Worm (Caenorhabditis elegans) whole organism, L4/young adult: ENCODE measurements around the gene egrh-3.
"Not testable (repeated sequence)": the region's sequence is repeated elsewhere in the genome, so short reads cannot be mapped to it uniquely, and the experiment has no call there.

Source experiments
- W03F9.2 ChIP-seq: fragments of 150-350 bp; optimal IDR thresholded peaks from 2 replicates; lab custom pipeline; 2014; ENCODE audit warnings: missing biosample characterization, missing genetic modification characterization
- dao-5 ChIP-seq: sonication (generic microtip); optimal IDR thresholded peaks from 2 replicates; lab custom pipeline; 2016; ENCODE audit warnings: missing genotype, missing genetic modification characterization, moderate library complexity, missing compliant biosample characterization
- him-1 ChIP-seq: sonication (generic microtip); optimal IDR thresholded peaks from 2 replicates; lab custom pipeline; 2016; ENCODE audit warnings: missing genotype, missing genetic modification reagents, missing genetic modification characterization, missing compliant biosample characterization

egrh-3 gene

ce11 chrIV:2705675-2706074, 17.1 kb upstream of the egrh-3 start:
- TF ChIP-seq him-1 (tag; lab: Kevin White, UChicago), result no peak

DNA sequence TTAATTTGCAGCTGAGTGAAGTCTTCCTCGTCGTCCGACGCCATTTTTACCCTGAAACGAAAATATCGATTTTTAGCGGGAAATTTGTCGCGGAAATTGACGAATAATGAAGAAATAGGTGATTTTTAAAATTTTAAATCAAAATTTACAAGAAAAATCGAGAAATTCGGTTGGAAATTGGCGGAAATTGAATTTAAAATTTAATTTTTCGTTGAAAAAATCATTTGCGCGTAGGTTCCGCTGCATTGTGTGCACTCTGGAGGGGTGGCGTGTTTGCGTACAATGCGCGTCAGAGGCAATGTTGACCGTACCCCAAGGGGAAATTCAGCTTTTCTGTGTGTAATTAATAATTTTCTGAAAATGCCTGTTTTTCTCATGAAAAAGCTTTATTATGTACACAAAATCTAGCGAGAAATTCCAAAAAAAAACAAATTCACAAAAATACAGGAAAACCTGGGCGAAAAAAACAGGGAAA, 15.4 kb upstream of the egrh-3 start, which contains the start of gene Y94H6A.5:
TSS of gene Y94H6A.5 (minus strand) at position 51 of the 475 bp plus-strand sequence.
- TF ChIP-seq him-1 (tag; lab: Kevin White, UChicago), result peak; percentile 63
- peak; percentile 20 for TF ChIP-seq W03F9.2
- TF ChIP-seq dao-5, result no peak

ce11 chrIV:2680281-2680680, 8.3 kb downstream of the egrh-3 start:
- TF ChIP-seq dao-5, result no peak
- no peak for TF ChIP-seq W03F9.2
- TF ChIP-seq him-1 (tag; lab: Kevin White, UChicago), result no peak

DNA sequence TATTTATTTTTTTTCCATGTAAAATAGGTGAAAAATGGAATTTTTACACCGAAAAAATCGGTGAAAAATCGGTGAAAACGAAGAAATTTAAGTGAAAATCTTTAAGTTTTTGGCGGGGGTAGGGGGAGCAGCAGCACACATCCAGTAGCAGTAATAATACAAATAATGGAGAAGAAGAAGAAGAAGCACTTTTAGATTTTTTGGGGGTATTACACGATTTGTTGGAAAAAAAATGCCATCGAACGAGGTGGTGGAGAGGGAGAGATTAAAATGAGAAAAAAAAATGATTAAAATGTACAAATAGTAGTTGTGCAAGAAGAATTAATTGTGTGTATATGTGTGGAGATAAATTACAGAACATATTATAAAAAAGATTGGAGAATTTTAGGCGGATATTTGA, 10.4 kb downstream of the egrh-3 start:
- TF ChIP-seq him-1 (tag; lab: Kevin White, UChicago), result no peak
- TF ChIP-seq W03F9.2, result no peak
- TF ChIP-seq dao-5, result no peak

DNA sequence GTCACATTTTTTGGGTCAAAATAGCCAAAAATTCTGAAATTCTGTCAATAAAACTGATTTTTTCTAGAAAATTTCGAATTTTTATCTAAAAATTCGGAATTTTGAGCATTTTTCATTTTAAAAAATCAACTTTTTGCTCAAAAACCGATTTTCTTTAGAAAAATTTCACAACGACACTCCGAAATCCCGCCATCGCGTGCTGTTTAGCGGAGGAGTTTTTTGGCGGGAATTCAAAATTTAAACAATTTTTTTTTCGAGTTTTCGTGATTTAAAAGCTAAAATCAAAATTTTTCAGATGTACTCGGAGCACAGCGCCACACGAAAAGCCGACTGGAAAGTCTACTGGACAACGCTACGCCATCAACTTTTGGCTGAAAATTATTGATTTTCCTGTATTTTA, 10.9 kb downstream of the egrh-3 start:
- TF ChIP-seq him-1 (tag; lab: Kevin White, UChicago) (no peak), W03F9.2 (no peak), dao-5 (no peak)

- no peak for TF ChIP-seq dao-5
- no peak for TF ChIP-seq him-1 (tag; lab: Kevin White, UChicago)
- peak; percentile 75 for TF ChIP-seq W03F9.2
Measured at ce11 chrIV:2676281-2676680, 12.3 kb downstream of the egrh-3 start, which contains the start of gene Y94H6A.3. TSS of gene Y94H6A.3 (plus strand) at chrIV:2676512.

ce11 chrIV:2674915-2675314, 13.7 kb downstream of the egrh-3 start, which contains the start of gene gpx-4:
TSS of gene gpx-4 (minus strand) at chrIV:2675015.
- not testable (repeated sequence) for TF ChIP-seq W03F9.2; dao-5; him-1 (tag; lab: Kevin White, UChicago)

DNA sequence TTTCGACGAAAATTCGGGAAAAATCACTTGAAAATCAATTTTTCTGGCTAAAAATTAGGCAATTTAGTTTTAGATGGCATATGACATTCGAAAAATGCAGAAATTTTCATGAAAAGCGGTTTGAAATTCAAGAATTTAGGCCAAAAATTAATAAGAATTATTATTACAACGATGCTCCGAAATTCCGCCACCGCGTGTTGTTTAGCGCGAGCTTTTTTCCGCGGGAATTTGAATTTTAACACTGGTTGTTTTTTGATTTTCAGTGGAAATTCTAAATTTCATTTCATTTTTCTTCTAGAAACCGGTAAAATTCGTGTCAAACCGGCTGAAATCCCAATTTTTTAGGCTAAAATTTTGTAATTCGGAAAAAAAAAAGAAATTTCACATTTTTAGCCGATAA, 17.9 kb downstream of the egrh-3 start:
- TF ChIP-seq dao-5 (no peak), W03F9.2 (no peak), him-1 (tag; lab: Kevin White, UChicago) (no peak)

- TF ChIP-seq him-1 (tag; lab: Kevin White, UChicago) (no peak), dao-5 (no peak), W03F9.2 (no peak)
Measured at ce11 chrIV:2666586-2667100, 21.9 kb downstream of the egrh-3 start, which contains the start of gene Y69A2AR.1. TSS of gene Y69A2AR.1 (plus strand) at chrIV:2667050.

DNA sequence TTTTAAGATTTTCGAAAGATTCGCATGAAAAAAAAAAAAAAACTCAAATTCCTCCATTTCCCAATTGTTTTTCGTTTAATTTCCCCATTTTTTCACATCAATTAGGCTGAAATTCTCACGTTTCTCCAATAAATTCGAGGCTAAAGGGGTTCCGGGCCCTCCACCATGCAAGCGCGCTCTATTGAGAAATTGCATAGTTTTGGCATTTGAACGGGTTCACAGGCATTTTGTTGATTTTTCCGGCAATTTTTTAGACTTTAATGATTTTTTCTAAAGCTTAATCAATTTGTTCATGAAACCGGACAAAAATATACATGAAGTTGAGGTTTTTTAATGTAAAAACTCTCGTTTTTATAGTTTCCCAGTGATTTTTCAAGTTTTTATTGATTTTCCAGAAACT, 22.4 kb downstream of the egrh-3 start:
- no peak for TF ChIP-seq W03F9.2

- no peak for TF ChIP-seq him-1 (tag; lab: Kevin White, UChicago)
- no peak for TF ChIP-seq dao-5
- TF ChIP-seq W03F9.2, result no peak
Measured at ce11 chrIV:2665388-2665978, 23.1 kb downstream of the egrh-3 start.

DNA sequence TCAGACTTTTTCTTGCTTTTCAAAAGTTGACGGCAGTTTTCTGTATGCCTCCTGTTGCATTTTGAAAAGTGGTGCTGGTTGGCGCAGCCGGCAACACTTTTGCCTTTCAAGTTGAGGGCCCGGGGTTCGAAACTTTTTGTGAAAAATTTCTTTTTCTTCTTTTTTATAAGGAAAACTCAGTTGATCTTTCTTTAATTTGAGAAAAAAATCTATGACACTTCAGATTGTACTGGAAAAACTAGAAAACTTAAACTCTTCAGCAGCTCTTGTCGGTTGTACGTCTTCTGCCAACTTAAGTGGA, 23.7 kb downstream of the egrh-3 start:
- TF ChIP-seq him-1 (tag; lab: Kevin White, UChicago) (no peak), W03F9.2 (no peak), dao-5 (peak; percentile 29)

DNA sequence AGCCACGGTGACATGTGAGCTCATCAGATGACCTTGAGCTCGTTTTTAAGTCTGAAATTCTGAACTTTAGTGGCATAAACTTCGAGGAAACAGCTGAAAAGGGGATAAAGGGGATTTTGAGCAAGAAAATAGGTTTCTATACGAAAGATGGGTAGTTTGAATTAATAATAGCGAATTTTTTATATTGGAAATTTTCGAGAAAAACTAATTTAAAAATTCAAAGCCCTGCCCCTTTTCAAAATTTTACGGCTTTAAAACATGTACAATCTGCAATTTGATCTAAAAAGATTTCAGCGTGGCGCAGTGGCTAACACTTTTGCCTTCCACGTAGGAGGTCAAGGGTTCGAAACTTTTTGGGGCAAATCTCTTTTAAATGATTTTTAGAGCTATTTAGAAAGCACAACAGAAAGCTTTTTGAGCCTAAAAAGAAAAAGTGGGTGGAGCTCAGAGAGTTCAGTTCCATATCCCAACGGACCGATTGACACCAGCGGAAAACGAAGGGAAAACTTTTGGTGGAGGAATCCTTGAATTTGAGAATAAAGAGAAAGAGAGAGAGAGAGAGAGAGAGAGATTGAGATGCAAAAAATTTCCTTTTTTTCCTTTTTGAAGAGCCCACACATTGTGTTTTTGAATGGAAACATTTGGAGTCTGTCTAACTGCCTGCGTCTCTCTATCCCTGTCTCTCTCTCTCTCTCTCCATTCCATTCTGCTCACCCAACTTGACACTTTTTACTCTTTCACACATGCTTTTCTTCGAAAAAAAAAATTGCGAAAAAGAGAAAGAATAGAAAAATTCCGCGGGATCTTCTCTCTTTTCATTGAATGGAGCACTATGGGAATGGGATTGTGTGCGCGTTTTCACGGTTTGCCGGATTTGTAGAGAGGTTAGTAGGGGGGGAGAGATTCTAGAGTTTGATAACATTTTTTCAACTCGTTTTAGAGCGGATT, 24.3 kb downstream of the egrh-3 start, which contains the start of gene Y69A2AR.31:
TSS of gene Y69A2AR.31 (minus strand) at position 51 of the 948 bp plus-strand sequence.
- no peak for TF ChIP-seq W03F9.2

ce11 chrIV:2658733-2659132, 29.8 kb downstream of the egrh-3 start:
- no peak for TF ChIP-seq dao-5
- no peak for TF ChIP-seq him-1 (tag; lab: Kevin White, UChicago)
- no peak for TF ChIP-seq W03F9.2

DNA sequence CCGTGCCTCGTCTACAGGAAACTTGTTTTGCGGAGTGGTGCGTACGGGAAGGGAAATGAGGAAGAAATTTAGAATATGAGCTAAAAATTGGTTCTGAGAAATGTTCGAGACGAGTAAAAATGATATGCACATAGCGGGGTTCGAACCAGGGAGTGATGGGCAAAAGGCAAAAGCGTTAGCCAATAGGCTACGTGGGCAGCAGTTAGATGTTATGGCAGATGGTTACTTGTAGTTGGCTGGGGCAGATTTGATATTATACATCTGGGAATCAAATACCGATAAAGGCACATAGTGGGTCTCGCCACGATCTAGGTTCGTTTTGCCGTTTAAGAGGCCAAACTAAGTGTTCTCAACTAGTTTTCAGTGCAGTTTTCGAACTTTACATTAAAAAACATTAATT, 31.3 kb downstream of the egrh-3 start:
- no peak for TF ChIP-seq dao-5
- no peak for TF ChIP-seq W03F9.2
- TF ChIP-seq him-1 (tag; lab: Kevin White, UChicago), result no peak
